Worm (Caenorhabditis elegans) whole organism, L1 larva: ENCODE data around the gene flp-11.

Source experiments
- C16A3.4 ChIP-seq: fragments of 150-350 bp; optimal IDR thresholded peaks from 2 replicates; lab custom pipeline; 2014; ENCODE audit warnings: missing biosample characterization, missing genetic modification characterization
- F16B12.6 ChIP-seq: fragments of 150-350 bp; optimal IDR thresholded peaks from 2 replicates; lab custom pipeline; 2014; ENCODE audit warnings: missing biosample characterization, missing genetic modification characterization
- alr-1 ChIP-seq: fragments of 200-800 bp; sonication (Bioruptor generic); optimal IDR thresholded peaks from 2 replicates; lab custom pipeline; 2018; ENCODE audit warnings: borderline replicate concordance, mild to moderate bottlenecking, missing genetic modification characterization, missing compliant biosample characterization
- blmp-1 ChIP-seq: fragments of 150-350 bp; optimal IDR thresholded peaks from 2 replicates; lab custom pipeline; 2014; ENCODE audit warnings: missing biosample characterization, missing genetic modification characterization
- ceh-82 ChIP-seq, 3 experiments: fragments of 150-350 bp in 1 of 3; sonication (generic microtip) in 2 of 3; optimal IDR thresholded peaks; 2 replicates each; lab custom pipeline; 2014 to 2017; ENCODE audit warnings: missing biosample characterization in 3 of 3, missing genetic modification characterization in 3 of 3
- dpl-1 ChIP-seq, 3 experiments: fragments of 150-350 bp in 2 of 3; sonication (generic microtip) in 1 of 3; optimal IDR thresholded peaks; 2 replicates each; lab custom pipeline; 2014 to 2017; ENCODE audit warnings: missing biosample characterization in 3 of 3, missing genetic modification characterization in 3 of 3, missing genetic modification reagents in 3 of 3
- dsc-1 ChIP-seq: sonication (generic microtip); optimal IDR thresholded peaks from 2 replicates; lab custom pipeline; 2016; ENCODE audit warnings: mild to moderate bottlenecking, missing genetic modification characterization, missing compliant biosample characterization
- efl-1 ChIP-seq, 4 experiments: fragments of 150-350 bp; optimal IDR thresholded peaks in 3 of 4; peaks in 1 of 4; 1 replicate in 1 of 4; 2 replicates in 3 of 4; lab custom pipeline; 2014; ENCODE audit warnings: missing biosample characterization in 2 of 4, missing genetic modification characterization in 2 of 4, missing genetic modification reagents in 2 of 4
- egl-13 ChIP-seq: sonication (generic microtip); optimal IDR thresholded peaks from 2 replicates; lab custom pipeline; 2016; ENCODE audit warnings: missing genotype, missing genetic modification reagents, missing genetic modification characterization, missing compliant biosample characterization
- egl-27 ChIP-seq, 2 experiments: fragments of 150-350 bp in 1 of 2; sonication (generic microtip); optimal IDR thresholded peaks; 3 replicates each; lab custom pipeline; 2017 to 2018; ENCODE audit warnings: missing biosample characterization in 2 of 2, missing genetic modification characterization in 2 of 2, missing genetic modification reagents in 2 of 2
- elt-2 ChIP-seq: sonication (generic microtip); optimal IDR thresholded peaks from 2 replicates; lab custom pipeline; 2016; ENCODE audit warnings: missing genetic modification characterization, mild to moderate bottlenecking, inconsistent platforms, missing compliant biosample characterization, missing genetic modification reagents
- elt-3 ChIP-seq, 6 experiments: fragments of 150-350 bp in 1 of 6; sonication (generic microtip); optimal IDR thresholded peaks; 2 replicates each; lab custom pipeline; 2017 to 2018; ENCODE audit warnings: missing biosample characterization in 6 of 6, missing genetic modification characterization in 6 of 6, inconsistent platforms in 1 of 6
- ets-5 ChIP-seq: fragments of 200-800 bp; sonication (Bioruptor generic); IDR thresholded peaks from 2 replicates; pipeline ENCODE4 v1.3.6; 2022; ENCODE audit warnings: missing genetic modification characterization, missing compliant biosample characterization
- fkh-8 ChIP-seq: sonication (generic microtip); optimal IDR thresholded peaks from 2 replicates; lab custom pipeline; 2016; ENCODE audit warnings: mild to moderate bottlenecking, missing genetic modification characterization, missing compliant biosample characterization
- grh-1 ChIP-seq: fragments of 200-800 bp; sonication (Bioruptor generic); IDR thresholded peaks from 2 replicates; pipeline ENCODE4 v1.3.6; 2022; ENCODE audit warnings: missing genetic modification reagents, missing genetic modification characterization, missing compliant biosample characterization
- hpl-2 ChIP-seq: fragments of 150-350 bp; optimal IDR thresholded peaks from 2 replicates; lab custom pipeline; 2014; ENCODE audit warnings: missing biosample characterization, missing genetic modification reagents, missing genetic modification characterization
- irx-1 ChIP-seq: sonication (generic microtip); optimal IDR thresholded peaks from 2 replicates; lab custom pipeline; 2016; ENCODE audit warnings: missing genetic modification characterization, missing compliant biosample characterization
- isw-1 ChIP-seq: fragments of 200-800 bp; sonication (Bioruptor generic); IDR thresholded peaks from 2 replicates; pipeline ENCODE4 v1.3.6; 2022; ENCODE audit warnings: missing genetic modification characterization, missing compliant biosample characterization
- lin-13 ChIP-seq: fragments of 150-350 bp; optimal IDR thresholded peaks from 2 replicates; lab custom pipeline; 2014; ENCODE audit warnings: missing biosample characterization, missing genetic modification reagents, missing genetic modification characterization
- lin-14 ChIP-seq: fragments of 200-800 bp; sonication (Bioruptor generic); optimal IDR thresholded peaks from 2 replicates; lab custom pipeline; 2018; ENCODE audit warnings: mild to moderate bottlenecking, missing genetic modification characterization, moderate library complexity, missing compliant biosample characterization
- lin-35 ChIP-seq, 2 experiments: fragments of 150-350 bp; optimal IDR thresholded peaks; 2 replicates each; lab custom pipeline; 2014; ENCODE audit warnings: missing biosample characterization in 2 of 2, missing genetic modification characterization in 2 of 2, missing genetic modification reagents in 2 of 2
- lin-39 ChIP-seq: fragments of 150-350 bp; optimal IDR thresholded peaks from 2 replicates; lab custom pipeline; 2014; ENCODE audit warnings: missing biosample characterization, missing genetic modification reagents, missing genetic modification characterization
- lir-3 ChIP-seq: sonication (generic microtip); optimal IDR thresholded peaks from 2 replicates; lab custom pipeline; 2016; ENCODE audit warnings: mild to moderate bottlenecking, missing genetic modification characterization, moderate library complexity, missing compliant biosample characterization; ENCODE audit not compliant: poor library complexity
- lsy-2 ChIP-seq, 2 experiments: fragments of 150-350 bp; optimal IDR thresholded peaks; 2 replicates each; lab custom pipeline; 2014; ENCODE audit warnings: missing biosample characterization in 2 of 2, missing genetic modification characterization in 2 of 2
- mdl-1 ChIP-seq, 2 experiments: fragments of 150-350 bp; optimal IDR thresholded peaks; 2 replicates each; lab custom pipeline; 2014 to 2017; ENCODE audit warnings: missing biosample characterization in 2 of 2, missing genetic modification characterization in 2 of 2, inconsistent platforms in 1 of 2
- mep-1 ChIP-seq: fragments of 150-350 bp; optimal IDR thresholded peaks from 2 replicates; lab custom pipeline; 2014; ENCODE audit warnings: missing biosample characterization, missing genetic modification characterization
- nhr-11 ChIP-seq: fragments of 150-350 bp; optimal IDR thresholded peaks from 2 replicates; lab custom pipeline; 2014; ENCODE audit warnings: missing biosample characterization, missing genetic modification characterization
- nhr-19 ChIP-seq: fragments of 200-800 bp; sonication (Bioruptor generic); conservative IDR thresholded peaks from 2 replicates; pipeline ENCODE4 v1.3.6; 2022; ENCODE audit warnings: missing genetic modification characterization, missing compliant biosample characterization
- nhr-20 ChIP-seq: sonication (generic microtip); optimal IDR thresholded peaks from 2 replicates; lab custom pipeline; 2016; ENCODE audit warnings: mild to moderate bottlenecking, missing genetic modification characterization, missing compliant biosample characterization
- nhr-237 ChIP-seq: fragments of 150-350 bp; optimal IDR thresholded peaks from 2 replicates; lab custom pipeline; 2014; ENCODE audit warnings: missing biosample characterization, missing genetic modification characterization
- nhr-28 ChIP-seq: fragments of 150-350 bp; optimal IDR thresholded peaks from 2 replicates; lab custom pipeline; 2014; ENCODE audit warnings: missing biosample characterization, missing genetic modification characterization
- nhr-47 ChIP-seq: sonication (generic microtip); optimal IDR thresholded peaks from 2 replicates; lab custom pipeline; 2016; ENCODE audit warnings: mild to moderate bottlenecking, missing genetic modification characterization, moderate library complexity, missing compliant biosample characterization
- nhr-71 ChIP-seq: sonication (generic microtip); optimal IDR thresholded peaks from 2 replicates; lab custom pipeline; 2016; ENCODE audit warnings: mild to moderate bottlenecking, missing genetic modification characterization, moderate library complexity, missing compliant biosample characterization
- nhr-85 ChIP-seq: sonication (generic microtip); peaks from one replicate; lab custom pipeline; 2016; ENCODE audit warnings: missing genetic modification characterization, inconsistent platforms, missing compliant biosample characterization
- pax-3 ChIP-seq: fragments of 200-800 bp; sonication (Bioruptor generic); optimal IDR thresholded peaks from 2 replicates; lab custom pipeline; 2018; ENCODE audit warnings: mild to moderate bottlenecking, missing genetic modification characterization, moderate library complexity, missing compliant biosample characterization
- rnt-1 ChIP-seq: sonication (generic microtip); optimal IDR thresholded peaks from 2 replicates; lab custom pipeline; 2016; ENCODE audit warnings: mild to moderate bottlenecking, missing genetic modification characterization, moderate library complexity, missing compliant biosample characterization
- skn-1 ChIP-seq: fragments of 150-350 bp; optimal IDR thresholded peaks from 2 replicates; lab custom pipeline; 2014; ENCODE audit warnings: missing biosample characterization, missing genetic modification characterization
- snpc-4 ChIP-seq: fragments of 150-350 bp; optimal IDR thresholded peaks from 2 replicates; lab custom pipeline; 2014; ENCODE audit warnings: missing biosample characterization, missing genetic modification characterization
- snu-23 ChIP-seq: sonication (generic microtip); optimal IDR thresholded peaks from 2 replicates; lab custom pipeline; 2016; ENCODE audit warnings: missing genetic modification characterization, missing compliant biosample characterization
- sox-4 ChIP-seq: sonication (generic microtip); optimal IDR thresholded peaks from 2 replicates; lab custom pipeline; 2016; ENCODE audit warnings: missing genetic modification characterization, missing compliant biosample characterization
- sptf-1 ChIP-seq: fragments of 150-350 bp; optimal IDR thresholded peaks from 2 replicates; lab custom pipeline; 2014; ENCODE audit warnings: missing biosample characterization, missing genetic modification characterization
- swsn-7 ChIP-seq: sonication (generic microtip); optimal IDR thresholded peaks from 2 replicates; lab custom pipeline; 2016; ENCODE audit warnings: missing genetic modification characterization, missing compliant biosample characterization
- tbx-2 ChIP-seq: sonication (generic microtip); optimal IDR thresholded peaks from 2 replicates; lab custom pipeline; 2016; ENCODE audit warnings: missing genetic modification characterization, missing compliant biosample characterization
- unc-30 ChIP-seq: sonication (generic microtip); optimal IDR thresholded peaks from 2 replicates; lab custom pipeline; 2017; ENCODE audit warnings: missing biosample characterization, missing genetic modification characterization
- unc-62 ChIP-seq: fragments of 150-350 bp; optimal IDR thresholded peaks from 2 replicates; lab custom pipeline; 2014; ENCODE audit warnings: missing biosample characterization, missing genetic modification reagents, missing genetic modification characterization
- unc-86 ChIP-seq: sonication (generic microtip); optimal IDR thresholded peaks from 2 replicates; lab custom pipeline; 2016; ENCODE audit warnings: missing genetic modification characterization, missing compliant biosample characterization
- unc-98 ChIP-seq: fragments of 200-800 bp; sonication (Bioruptor generic); IDR thresholded peaks from 2 replicates; pipeline ENCODE4 v1.3.6; 2022; ENCODE audit warnings: missing genetic modification characterization, missing compliant biosample characterization
- vab-15 ChIP-seq: sonication (generic microtip); optimal IDR thresholded peaks from 2 replicates; lab custom pipeline; 2017; ENCODE audit warnings: missing genotype, mild to moderate bottlenecking, missing genetic modification characterization, missing compliant biosample characterization
- xbp-1 ChIP-seq: sonication (generic microtip); optimal IDR thresholded peaks from 2 replicates; lab custom pipeline; 2016; ENCODE audit warnings: missing genetic modification characterization, missing compliant biosample characterization

The flp-11 gene

ce11 chrX:4636143-4636542, 41.8 kb downstream of the flp-11 start:
- TF ChIP-seq rnt-1 (no peak), elt-2 (tag; lab: Kevin White, UChicago) (peak; percentile 48), elt-3 (tag; optimal IDR thresholded peaks at IDR 0.05; lab: Kevin White, UChicago) (peak in 1 of 6 experiments; percentile 4)
- TF ChIP-seq, all 84 proteins: peak for 2

ce11 chrX:4635643-4636042, 42.3 kb downstream of the flp-11 start:
- TF ChIP-seq skn-1 (tag; lab: Kevin White, UChicago): peak; percentile 61
- TF ChIP-seq nhr-85: peak; percentile 85
- TF ChIP-seq nhr-11 (tag; lab: Kevin White, UChicago): no peak
- no peak for TF ChIP-seq nhr-28 (tag; lab: Kevin White, UChicago)
- no peak for TF ChIP-seq pax-3 (tag; lab: Kevin White, UChicago)
- TF ChIP-seq unc-62: no peak
- TF ChIP-seq ets-5: no peak
- no peak for TF ChIP-seq unc-30 (tag; lab: Kevin White, UChicago)
- TF ChIP-seq lin-35 (GFP tag; optimal IDR thresholded peaks at IDR 0.05; lab: Kevin White, UChicago): peak; percentile 13 to 40
- no peak for TF ChIP-seq hpl-2
- TF ChIP-seq C16A3.4: peak; percentile 43
- TF ChIP-seq nhr-20: peak; percentile 75
- peak in 1 of 6 experiments; percentile 65 for TF ChIP-seq elt-3 (tag; optimal IDR thresholded peaks at IDR 0.05; lab: Kevin White, UChicago)
- peak; percentile 17 for TF ChIP-seq vab-15 (tag; lab: Kevin White, UChicago)
- peak; percentile 66 for TF ChIP-seq xbp-1
- peak; percentile 70 for TF ChIP-seq snu-23
- TF ChIP-seq mep-1 (tag; lab: Kevin White, UChicago): peak; percentile 64
- TF ChIP-seq mdl-1 (tag; optimal IDR thresholded peaks at IDR 0.05; lab: Kevin White, UChicago): peak in 1 of 2 experiments; percentile 89
- peak; percentile 21; the same call in 1 of the 2 replicates for TF ChIP-seq isw-1
- TF ChIP-seq F16B12.6: peak; percentile 88
- no peak for TF ChIP-seq alr-1 (tag; lab: Kevin White, UChicago)
- no peak for TF ChIP-seq sox-4
- TF ChIP-seq efl-1 (optimal IDR thresholded peaks at IDR 0.05; lab: Kevin White, UChicago): peak; percentile 11 to 37
- TF ChIP-seq efl-1 (GFP tag; optimal IDR thresholded peaks at IDR 0.05 in 1 of 2; lab: Kevin White, UChicago): peak in 1 of 2 experiments; percentile 9
- TF ChIP-seq lin-14 (GFP tag; lab: Kevin White, UChicago): peak; percentile 88
- peak; percentile 32 for TF ChIP-seq dsc-1 (tag; lab: Kevin White, UChicago)
- peak; percentile 46 for TF ChIP-seq swsn-7
- TF ChIP-seq lin-39 (tag; lab: Kevin White, UChicago): peak; percentile 30
- TF ChIP-seq lin-13: peak; percentile 13
- TF ChIP-seq unc-86 (tag; lab: Kevin White, UChicago): peak; percentile 18
- no peak for TF ChIP-seq egl-27 (tag; optimal IDR thresholded peaks at IDR 0.05; lab: Kevin White, UChicago)
- TF ChIP-seq unc-98 (GFP tag; lab: Robert Waterston, UW): no peak
- peak; percentile 46 for TF ChIP-seq tbx-2
- TF ChIP-seq blmp-1: peak; percentile 59
- 0 out of 2 replicates have a peak, but pooled peaks have one; percentile 37 for TF ChIP-seq grh-1 (GFP tag; lab: Robert Waterston, UW)
- TF ChIP-seq dpl-1 (GFP tag; optimal IDR thresholded peaks at IDR 0.05; lab: Kevin White, UChicago): peak; percentile 2 to 26 (median 8)
- peak; percentile 65 for TF ChIP-seq rnt-1
- TF ChIP-seq egl-13 (tag; lab: Kevin White, UChicago): peak; percentile 23
- peak in 1 of 3 experiments; percentile 49 for TF ChIP-seq ceh-82 (tag; optimal IDR thresholded peaks at IDR 0.05; lab: Kevin White, UChicago)
- peak; percentile 68 for TF ChIP-seq nhr-71
- TF ChIP-seq nhr-237 (tag; lab: Kevin White, UChicago): no peak
- peak; percentile 33 for TF ChIP-seq snpc-4 (tag; lab: Kevin White, UChicago)
- TF ChIP-seq lir-3 (tag; lab: Kevin White, UChicago): peak; percentile 11
- peak; percentile 55 for TF ChIP-seq irx-1 (tag; lab: Kevin White, UChicago)
- peak; percentile 34 to 64 for TF ChIP-seq lsy-2 (tag; optimal IDR thresholded peaks at IDR 0.05; lab: Kevin White, UChicago)
- TF ChIP-seq nhr-47 (tag; lab: Kevin White, UChicago): peak; percentile 65
- peak; percentile 21 for TF ChIP-seq fkh-8 (tag; lab: Kevin White, UChicago)
- TF ChIP-seq nhr-19 (GFP tag; lab: Robert Waterston, UW): peak; percentile 56
- TF ChIP-seq sptf-1 (tag; lab: Kevin White, UChicago): no peak
